Worm (Caenorhabditis elegans) whole organism, L4 larva: ENCODE data around the gene K03B8.6.
"Not testable (repeated sequence)": the region's sequence is repeated elsewhere in the genome, so short reads cannot be mapped to it uniquely, and the experiment has no call there.

Source experiments
- R02D3.7 ChIP-seq: fragments of 150-350 bp; sonication (generic microtip); optimal IDR thresholded peaks from 3 replicates; lab custom pipeline; 2014; ENCODE audit warnings: missing biosample characterization, missing genetic modification characterization
- T20F7.1 ChIP-seq: fragments of 200-800 bp; sonication (Bioruptor generic); optimal IDR thresholded peaks from 2 replicates; lab custom pipeline; 2018; ENCODE audit warnings: mild to moderate bottlenecking, missing genetic modification characterization, missing compliant biosample characterization
- T26A8.4 ChIP-seq: fragments of 200-800 bp; sonication (Bioruptor generic); IDR thresholded peaks from 2 replicates; pipeline ENCODE4 v1.3.6; 2022; ENCODE audit warnings: missing genetic modification characterization, missing compliant biosample characterization
- ama-1 ChIP-seq: fragments of 150-350 bp; optimal IDR thresholded peaks from 2 replicates; lab custom pipeline; 2014; ENCODE audit warnings: inconsistent platforms, mixed read lengths
- ceh-82 ChIP-seq: sonication (generic microtip); optimal IDR thresholded peaks from 2 replicates; lab custom pipeline; 2017; ENCODE audit warnings: missing biosample characterization, missing genetic modification characterization
- dmd-8 ChIP-seq: fragments of 200-800 bp; sonication (Bioruptor generic); IDR thresholded peaks from 2 replicates; pipeline ENCODE4 v1.3.6; 2022; ENCODE audit warnings: missing genetic modification characterization, missing compliant biosample characterization
- mdl-1 ChIP-seq, 2 experiments: fragments of 150-350 bp in 1 of 2; sonication (generic microtip) in 1 of 2; optimal IDR thresholded peaks; 2 replicates each; lab custom pipeline; 2014 to 2017; ENCODE audit warnings: missing biosample characterization in 2 of 2, missing genetic modification characterization in 2 of 2
- nhr-102 ChIP-seq: sonication (generic microtip); optimal IDR thresholded peaks from 2 replicates; lab custom pipeline; 2016; ENCODE audit warnings: mild to moderate bottlenecking, missing genetic modification characterization, moderate library complexity, missing compliant biosample characterization
- snpc-4 ChIP-seq: fragments of 150-350 bp; optimal IDR thresholded peaks from 2 replicates; lab custom pipeline; 2014; ENCODE audit warnings: missing biosample characterization, missing genetic modification characterization
- unc-62 ChIP-seq, 3 experiments: fragments of 150-350 bp in 1 of 3; sonication (generic microtip); optimal IDR thresholded peaks in 2 of 3; peaks in 1 of 3; 1 replicate in 1 of 3; 2 replicates in 2 of 3; lab custom pipeline; 2014 to 2017; ENCODE audit warnings: missing biosample characterization in 3 of 3, missing genetic modification characterization in 3 of 3, missing genetic modification reagents in 3 of 3, missing genotype in 1 of 3

ce11 chrV:11396134-11396533, 11.2 kb upstream of the K03B8.6 start, which contains the start of gene nas-18:
- TF ChIP-seq dmd-8; snpc-4; R02D3.7 (tag; lab: Kevin White, UChicago); ceh-82 (tag; lab: Kevin White, UChicago); T26A8.4 (GFP tag; lab: Robert Waterston, UW); mdl-1 (tag; optimal IDR thresholded peaks at IDR 0.05; lab: Kevin White, UChicago); unc-62 (GFP tag; optimal IDR thresholded peaks at IDR 0.05 in 1 of 2; lab: Kevin White, UChicago); unc-62 (tag; optimal IDR thresholded peaks at IDR 0.05; lab: Kevin White, UChicago); ama-1 (lab: Kevin White, UChicago); nhr-102 (tag; lab: Kevin White, UChicago); T20F7.1 (GFP tag; lab: Kevin White, UChicago): not testable (repeated sequence)
